Worm (Caenorhabditis elegans) whole organism, L1 larva: ENCODE data around the gene K06H6.1.

Source experiments
- ceh-82 ChIP-seq, 3 experiments: fragments of 150-350 bp in 1 of 3; sonication (generic microtip) in 2 of 3; optimal IDR thresholded peaks; 2 replicates each; lab custom pipeline; 2014 to 2017; ENCODE audit warnings: missing biosample characterization in 3 of 3, missing genetic modification characterization in 3 of 3
- nhr-84 ChIP-seq: sonication (generic microtip); optimal IDR thresholded peaks from 2 replicates; lab custom pipeline; 2017; ENCODE audit warnings: missing biosample characterization, missing genetic modification characterization

DNA sequence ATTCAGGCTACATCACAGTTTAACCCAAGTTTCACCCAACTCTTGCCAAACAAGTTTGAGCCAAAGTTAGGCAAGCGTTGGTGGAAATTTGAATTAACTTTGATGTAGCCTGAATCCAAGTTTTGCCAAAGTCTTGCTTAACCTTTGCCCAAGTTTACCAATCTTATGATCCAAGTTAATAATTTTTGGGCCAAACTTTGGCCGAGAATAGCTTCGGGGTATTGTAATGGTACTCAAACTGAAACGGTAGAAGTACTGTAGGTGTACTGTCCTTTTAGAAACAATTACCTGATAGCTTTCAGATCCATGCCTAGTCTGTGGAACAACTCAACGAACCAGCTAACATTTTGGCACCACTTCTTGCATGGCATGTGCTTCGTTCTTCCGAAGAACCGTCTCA, 12.3 kb downstream of the K06H6.1 start, which contains the start of gene nhr-251:
- no peak for TF ChIP-seq ceh-82 (tag; optimal IDR thresholded peaks at IDR 0.05; lab: Kevin White, UChicago)
- no peak for TF ChIP-seq nhr-84
